Fruit fly (Drosophila melanogaster) whole organism, embryonic: Measurements from ENCODE around the gene Trhn.

Experiments
- CG14860 ChIP-seq: fragments of 200-800 bp; sonication (Bioruptor generic); IDR thresholded peaks from 3 replicates; pipeline ENCODE4 v1.3.6; 2022; ENCODE audit warnings: missing biosample characterization, missing genetic modification characterization; ENCODE audit not compliant: partially characterized antibody
- CG30020 ChIP-seq: fragments of 200-800 bp; optimal IDR thresholded peaks from 2 replicates; lab custom pipeline; 2019; ENCODE audit warnings: missing biosample characterization, mild to moderate bottlenecking, missing genetic modification characterization, moderate library complexity
- CG4360 ChIP-seq: fragments of 200-800 bp; sonication (Bioruptor generic); IDR thresholded peaks from 2 replicates; pipeline ENCODE4 v1.3.6; 2022; ENCODE audit warnings: missing biosample characterization, missing genetic modification characterization
- CG4617 ChIP-seq: fragments of 200-800 bp; sonication (Bioruptor generic); optimal IDR thresholded peaks from 3 replicates; lab custom pipeline; 2016; ENCODE audit warnings: missing biosample characterization, missing genetic modification characterization, borderline replicate concordance
- CTCF ChIP-seq: fragments of 200-800 bp; sonication (Bioruptor generic); optimal IDR thresholded peaks from 2 replicates; lab custom pipeline; 2017; ENCODE audit warnings: missing biosample characterization, mild to moderate bottlenecking, missing genetic modification characterization, moderate library complexity
- Dad ChIP-seq: fragments of 200-800 bp; sonication (Bioruptor generic); optimal IDR thresholded peaks from 3 replicates; lab custom pipeline; 2016; ENCODE audit warnings: missing biosample characterization, missing genetic modification characterization
- MBD-R2 ChIP-seq: fragments of 200-800 bp; sonication (Bioruptor generic); IDR thresholded peaks from 2 replicates; pipeline ENCODE4 v1.3.6; 2022; ENCODE audit warnings: missing biosample characterization, missing genetic modification characterization
- Neu2 ChIP-seq: fragments of 200-800 bp; sonication (Bioruptor generic); optimal IDR thresholded peaks from 3 replicates; lab custom pipeline; 2016; ENCODE audit warnings: missing biosample characterization, missing genetic modification characterization, borderline replicate concordance
- Nf-YB ChIP-seq: fragments of 200-800 bp; sonication (Bioruptor generic); optimal IDR thresholded peaks from 3 replicates; lab custom pipeline; 2019; ENCODE audit warnings: missing biosample characterization, mild to moderate bottlenecking, missing genetic modification characterization, moderate library complexity
- gfzf ChIP-seq: fragments of 200-800 bp; sonication (Bioruptor generic); optimal IDR thresholded peaks from 2 replicates; lab custom pipeline; 2016; ENCODE audit warnings: missing biosample characterization, mild to moderate bottlenecking, missing genetic modification characterization, moderate library complexity
- repo ChIP-seq: fragments of 200-800 bp; sonication (Bioruptor generic); optimal IDR thresholded peaks from 2 replicates; lab custom pipeline; 2016; ENCODE audit warnings: missing biosample characterization, missing genetic modification characterization
- schlank ChIP-seq: fragments of 200-800 bp; sonication (Bioruptor generic); optimal IDR thresholded peaks from 2 replicates; lab custom pipeline; 2018; ENCODE audit warnings: missing biosample characterization, mild to moderate bottlenecking, missing genetic modification characterization
- shn ChIP-seq: fragments of 200-800 bp; sonication (Bioruptor generic); optimal IDR thresholded peaks from 3 replicates; lab custom pipeline; 2016; ENCODE audit warnings: missing biosample characterization, missing genetic modification characterization

- TF ChIP-seq CTCF (no peak), CG4617 (GFP tag; lab: Kevin White, UChicago) (no peak), schlank (no peak), shn (GFP tag; lab: Kevin White, UChicago) (no peak), MBD-R2 (GFP tag; lab: Robert Waterston, UW) (no peak), Dad (GFP tag; lab: Kevin White, UChicago) (no peak), CG14860 (GFP tag; lab: Robert Waterston, UW) (no peak), gfzf (GFP tag; lab: Kevin White, UChicago) (no peak), Nf-YB (GFP tag; lab: Kevin White, UChicago) (peak; percentile 94), repo (GFP tag; lab: Kevin White, UChicago) (no peak), Neu2 (no peak), CG4360 (GFP tag; lab: Robert Waterston, UW) (peak; percentile 86), CG30020 (tag; lab: Kevin White, UChicago) (no peak)
Measured at dm6 chr3L:1178115-1178583, 14.8 kb downstream of the Trhn start.
